Worm (Caenorhabditis elegans) whole organism, late embryonic: ENCODE results near the gene srj-25.

ENCODE experiments used
- C08G9.2 ChIP-seq: sonication (generic microtip); optimal IDR thresholded peaks from 2 replicates; lab custom pipeline; 2016; ENCODE audit warnings: mild to moderate bottlenecking, missing genetic modification characterization, moderate library complexity, missing compliant biosample characterization
- F13H6.1 ChIP-seq: sonication (generic microtip); optimal IDR thresholded peaks from 2 replicates; lab custom pipeline; 2016; ENCODE audit warnings: missing genetic modification characterization, missing compliant biosample characterization
- ceh-14 ChIP-seq: sonication (generic microtip); optimal IDR thresholded peaks from 2 replicates; lab custom pipeline; 2016; ENCODE audit warnings: missing genotype, missing genetic modification characterization, missing compliant biosample characterization
- ceh-18 ChIP-seq: sonication (generic microtip); optimal IDR thresholded peaks from 2 replicates; lab custom pipeline; 2016; ENCODE audit warnings: missing genetic modification characterization, missing compliant biosample characterization
- ceh-19 ChIP-seq: fragments of 200-800 bp; sonication (Bioruptor generic); optimal IDR thresholded peaks from 2 replicates; lab custom pipeline; 2018; ENCODE audit warnings: mild to moderate bottlenecking, missing genetic modification characterization, missing compliant biosample characterization
- ceh-2 ChIP-seq: sonication (generic microtip); optimal IDR thresholded peaks from 2 replicates; lab custom pipeline; 2016; ENCODE audit warnings: missing genotype, missing genetic modification characterization, missing compliant biosample characterization
- ceh-22 ChIP-seq: sonication (generic microtip); optimal IDR thresholded peaks from 2 replicates; lab custom pipeline; 2017; ENCODE audit warnings: missing biosample characterization, missing genetic modification characterization
- ceh-24 ChIP-seq: sonication (generic microtip); optimal IDR thresholded peaks from 2 replicates; lab custom pipeline; 2016; ENCODE audit warnings: mild to moderate bottlenecking, missing genetic modification characterization, missing compliant biosample characterization
- ceh-30 ChIP-seq: fragments of 150-350 bp; optimal IDR thresholded peaks from 2 replicates; lab custom pipeline; 2014; ENCODE audit warnings: missing biosample characterization, missing genetic modification characterization
- ceh-31 ChIP-seq: sonication (generic microtip); optimal IDR thresholded peaks from 2 replicates; lab custom pipeline; 2016; ENCODE audit warnings: missing genetic modification characterization, missing compliant biosample characterization
- ceh-34 ChIP-seq: sonication (generic microtip); optimal IDR thresholded peaks from 2 replicates; lab custom pipeline; 2016; ENCODE audit warnings: mild to moderate bottlenecking, missing genetic modification characterization, missing compliant biosample characterization
- ceh-48 ChIP-seq: sonication (generic microtip); optimal IDR thresholded peaks from 2 replicates; lab custom pipeline; 2016; ENCODE audit warnings: missing genetic modification characterization, inconsistent platforms, missing compliant biosample characterization
- ceh-6 ChIP-seq: fragments of 200-800 bp; sonication (Bioruptor generic); optimal IDR thresholded peaks from 2 replicates; lab custom pipeline; 2018; ENCODE audit warnings: mild to moderate bottlenecking, missing genetic modification characterization, missing compliant biosample characterization
- che-1 ChIP-seq: sonication (generic microtip); optimal IDR thresholded peaks from 2 replicates; lab custom pipeline; 2016; ENCODE audit warnings: mild to moderate bottlenecking, missing genetic modification characterization, missing compliant biosample characterization
- dmd-4 ChIP-seq: sonication (generic microtip); optimal IDR thresholded peaks from 2 replicates; lab custom pipeline; 2016; ENCODE audit warnings: borderline replicate concordance, missing genetic modification characterization, missing compliant biosample characterization
- dve-1 ChIP-seq: sonication (generic microtip); optimal IDR thresholded peaks from 2 replicates; lab custom pipeline; 2017; ENCODE audit warnings: antibody characterized with exemption, mild to moderate bottlenecking, missing genetic modification characterization, missing compliant biosample characterization
- elt-2 ChIP-seq: sonication (generic microtip); optimal IDR thresholded peaks from 2 replicates; lab custom pipeline; 2016; ENCODE audit warnings: missing genetic modification reagents, missing genetic modification characterization, missing compliant biosample characterization
- elt-4 ChIP-seq: sonication (generic microtip); optimal IDR thresholded peaks from 2 replicates; lab custom pipeline; 2016; ENCODE audit warnings: missing genetic modification characterization, missing compliant biosample characterization
- fkh-10 ChIP-seq: fragments of 150-350 bp; optimal IDR thresholded peaks from 2 replicates; lab custom pipeline; 2014; ENCODE audit warnings: missing biosample characterization, missing genetic modification reagents, missing genetic modification characterization
- hlh-30 ChIP-seq: sonication (generic microtip); optimal IDR thresholded peaks from 2 replicates; lab custom pipeline; 2017; ENCODE audit warnings: antibody characterized with exemption, missing genetic modification characterization, missing compliant biosample characterization; ENCODE audit not compliant: insufficient read depth
- hlh-6 ChIP-seq: sonication (generic microtip); optimal IDR thresholded peaks from 2 replicates; lab custom pipeline; 2016; ENCODE audit warnings: missing genotype, missing genetic modification characterization, missing compliant biosample characterization
- hlh-8 ChIP-seq: sonication (generic microtip); optimal IDR thresholded peaks from 2 replicates; lab custom pipeline; 2016; ENCODE audit warnings: missing genotype, missing genetic modification characterization, missing compliant biosample characterization
- lim-6 ChIP-seq: sonication (generic microtip); optimal IDR thresholded peaks from 2 replicates; lab custom pipeline; 2016; ENCODE audit warnings: missing genetic modification characterization, missing compliant biosample characterization
- lin-11 ChIP-seq: fragments of 200-800 bp; sonication (Bioruptor generic); optimal IDR thresholded peaks from 2 replicates; lab custom pipeline; 2018; ENCODE audit warnings: mild to moderate bottlenecking, missing genetic modification characterization, missing compliant biosample characterization
- mec-3 ChIP-seq: sonication (generic microtip); optimal IDR thresholded peaks from 2 replicates; lab custom pipeline; 2016; ENCODE audit warnings: borderline replicate concordance, missing genetic modification characterization, missing compliant biosample characterization
- nfya-1 ChIP-seq: sonication (generic microtip); optimal IDR thresholded peaks from 2 replicates; lab custom pipeline; 2017; ENCODE audit warnings: missing genetic modification characterization, mild to moderate bottlenecking, missing compliant biosample characterization, antibody characterized with exemption, moderate library complexity
- nhr-11 ChIP-seq: fragments of 150-350 bp; optimal IDR thresholded peaks from 2 replicates; lab custom pipeline; 2014; ENCODE audit warnings: missing biosample characterization, missing genetic modification characterization
- npax-4 ChIP-seq: sonication (generic microtip); optimal IDR thresholded peaks from 2 replicates; lab custom pipeline; 2016; ENCODE audit warnings: missing genetic modification characterization, missing compliant biosample characterization
- pag-3 ChIP-seq: sonication (generic microtip); optimal IDR thresholded peaks from 2 replicates; lab custom pipeline; 2016; ENCODE audit warnings: missing compliant biosample characterization, missing genetic modification characterization, borderline replicate concordance
- pat-9 ChIP-seq: fragments of 200-800 bp; sonication (Bioruptor generic); optimal IDR thresholded peaks from 2 replicates; lab custom pipeline; 2018; ENCODE audit warnings: mild to moderate bottlenecking, missing genetic modification characterization, moderate library complexity, missing compliant biosample characterization
- pax-1 ChIP-seq: fragments of 150-350 bp; optimal IDR thresholded peaks from 2 replicates; lab custom pipeline; 2014; ENCODE audit warnings: missing biosample characterization, missing genetic modification characterization
- pha-2 ChIP-seq: sonication (generic microtip); optimal IDR thresholded peaks from 2 replicates; lab custom pipeline; 2017; ENCODE audit warnings: mild to moderate bottlenecking, missing genetic modification characterization, missing compliant biosample characterization
- pha-4 ChIP-seq: fragments of 150-350 bp; optimal IDR thresholded peaks from 2 replicates; lab custom pipeline; 2018; ENCODE audit warnings: missing biosample characterization, missing genetic modification reagents, missing genetic modification characterization
- pqm-1 ChIP-seq: sonication (generic microtip); optimal IDR thresholded peaks from 2 replicates; lab custom pipeline; 2016; ENCODE audit warnings: missing genetic modification characterization, missing compliant biosample characterization
- pros-1 ChIP-seq: fragments of 150-350 bp; optimal IDR thresholded peaks from 2 replicates; lab custom pipeline; 2014; ENCODE audit warnings: missing biosample characterization, missing genetic modification reagents, missing genetic modification characterization
- ref-2 ChIP-seq: sonication (generic microtip); optimal IDR thresholded peaks from 2 replicates; lab custom pipeline; 2016; ENCODE audit warnings: missing genetic modification characterization, missing compliant biosample characterization
- sox-4 ChIP-seq: sonication (generic microtip); optimal IDR thresholded peaks from 2 replicates; lab custom pipeline; 2017; ENCODE audit warnings: mild to moderate bottlenecking, missing genetic modification characterization, inconsistent platforms, missing compliant biosample characterization
- syd-9 ChIP-seq: sonication (generic microtip); optimal IDR thresholded peaks from 2 replicates; lab custom pipeline; 2016; ENCODE audit warnings: mild to moderate bottlenecking, missing genetic modification characterization, moderate library complexity, missing compliant biosample characterization
- tbx-7 ChIP-seq: sonication (generic microtip); optimal IDR thresholded peaks from 2 replicates; lab custom pipeline; 2016; ENCODE audit warnings: missing genotype, missing genetic modification characterization, missing compliant biosample characterization
- ttx-3 ChIP-seq: sonication (generic microtip); optimal IDR thresholded peaks from 2 replicates; lab custom pipeline; 2016; ENCODE audit warnings: missing genetic modification reagents, missing genetic modification characterization, missing compliant biosample characterization
- unc-42 ChIP-seq: sonication (generic microtip); optimal IDR thresholded peaks from 2 replicates; lab custom pipeline; 2016; ENCODE audit warnings: missing genotype, missing genetic modification characterization, missing compliant biosample characterization
- unc-55 ChIP-seq: sonication (generic microtip); optimal IDR thresholded peaks from 2 replicates; lab custom pipeline; 2017; ENCODE audit warnings: missing biosample characterization, missing genetic modification reagents, missing genetic modification characterization

srj-25 gene

ce11 chrV:773256-773655 lies 37.2 kb upstream of the srj-25 start, which contains the start of gene sti-1 (continued):
- no peak for TF ChIP-seq hlh-8 (tag; lab: Kevin White, UChicago)
- no peak for TF ChIP-seq pat-9 (tag; lab: Kevin White, UChicago)
- no peak for TF ChIP-seq pha-4 (tag; lab: Kevin White, UChicago)
- no peak for TF ChIP-seq F13H6.1 (tag; lab: Kevin White, UChicago)
- TF ChIP-seq pax-1 (tag; lab: Kevin White, UChicago), result peak; percentile 24
- TF ChIP-seq ttx-3, result no peak
- no peak for TF ChIP-seq lin-11 (tag; lab: Kevin White, UChicago)
- TF ChIP-seq ceh-48, result peak; percentile 10
- TF ChIP-seq npax-4, result no peak
- peak; percentile 83 for TF ChIP-seq nfya-1 (tag; lab: Kevin White, UChicago)
- no peak for TF ChIP-seq elt-4
- TF ChIP-seq pag-3 (tag; lab: Kevin White, UChicago), result no peak
- peak; percentile 61 for TF ChIP-seq ceh-31

DNA sequence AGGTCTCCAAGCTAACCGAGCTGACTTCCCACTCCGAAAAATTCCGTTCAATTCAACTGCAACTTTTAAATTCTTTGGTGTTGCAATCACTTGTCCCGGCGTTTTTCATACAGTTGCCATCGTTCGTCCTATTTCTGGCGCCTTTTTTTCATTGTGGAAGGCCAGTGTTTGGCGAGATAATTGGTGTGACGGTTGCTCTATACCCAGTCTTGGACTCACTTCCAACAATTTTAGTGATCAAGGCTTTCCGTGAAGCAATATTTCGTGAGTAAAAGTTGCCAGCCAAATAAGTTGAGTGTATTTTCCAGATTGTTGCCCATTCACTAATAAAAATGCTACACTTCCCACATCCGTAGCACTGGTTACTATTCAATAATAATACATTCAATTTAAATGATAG lies 36.1 kb upstream of the srj-25 start:
- TF ChIP-seq pros-1 (tag; lab: Kevin White, UChicago) (no peak), ceh-2 (tag; lab: Kevin White, UChicago) (no peak)
- TF ChIP-seq, all 69 proteins: peak for 0

DNA sequence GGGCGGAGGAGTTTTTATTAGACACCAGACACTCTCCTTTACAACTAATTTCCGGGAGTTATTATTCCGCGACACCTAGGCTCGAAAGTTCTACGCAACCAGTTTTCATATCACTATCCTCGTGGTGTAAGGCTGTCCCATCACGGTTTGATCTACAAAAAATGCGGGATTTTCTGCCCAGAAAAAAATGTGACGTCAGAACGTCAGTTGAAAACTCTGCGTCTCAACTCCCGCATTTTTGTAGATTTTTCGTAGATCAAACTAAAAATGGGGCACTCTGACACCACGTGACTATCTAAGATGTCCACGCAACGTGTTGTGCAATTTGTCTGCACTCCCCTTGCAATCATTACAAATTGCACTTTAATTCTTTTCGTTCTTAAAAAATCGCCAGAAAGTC lies 28.7 kb upstream of the srj-25 start, which contains the start of gene str-238:
str-238 (plus strand) TSS at position 301 of the 400 bp plus-strand sequence.
- no peak for TF ChIP-seq ceh-22
- TF ChIP-seq hlh-30 (tag; lab: Kevin White, UChicago), result peak; percentile 22
- TF ChIP-seq, all 69 proteins: peak for 1

DNA sequence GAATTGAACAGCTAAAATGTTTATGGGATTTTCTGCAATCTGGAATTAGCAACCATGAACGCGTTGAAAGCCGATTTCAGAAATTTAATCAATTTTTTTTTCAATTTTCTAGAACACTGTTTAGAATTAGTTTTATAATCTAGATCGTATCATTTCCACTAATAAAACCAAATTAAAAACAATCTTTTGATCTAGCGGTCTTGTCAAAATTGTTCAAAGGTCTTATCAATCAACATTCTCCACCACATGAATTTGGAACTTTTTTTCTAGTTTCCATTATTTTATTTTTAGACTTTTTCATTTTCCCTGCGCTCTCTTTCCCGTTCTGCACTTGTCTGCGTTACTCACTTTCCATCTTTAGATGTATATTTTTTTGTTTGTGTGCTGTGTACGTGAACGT lies 26.3 kb upstream of the srj-25 start, which contains the start of gene srp-2:
srp-2 (plus strand) TSS at position 301 of the 400 bp plus-strand sequence.
- no peak for TF ChIP-seq pat-9 (tag; lab: Kevin White, UChicago)
- no peak for TF ChIP-seq F13H6.1 (tag; lab: Kevin White, UChicago)
- no peak for TF ChIP-seq ceh-6 (GFP tag; lab: Kevin White, UChicago)
- TF ChIP-seq ref-2 (tag; lab: Kevin White, UChicago), result no peak
- TF ChIP-seq nfya-1 (tag; lab: Kevin White, UChicago), result no peak
- no peak for TF ChIP-seq lim-6
- TF ChIP-seq elt-4, result no peak
- no peak for TF ChIP-seq elt-2 (tag; lab: Kevin White, UChicago)
- TF ChIP-seq pax-1 (tag; lab: Kevin White, UChicago), result no peak
- no peak for TF ChIP-seq ceh-30 (tag; lab: Kevin White, UChicago)
- TF ChIP-seq hlh-30 (tag; lab: Kevin White, UChicago), result no peak
- TF ChIP-seq unc-55 (GFP tag; lab: Kevin White, UChicago), result no peak
- TF ChIP-seq ceh-34, result no peak
- TF ChIP-seq tbx-7 (tag; lab: Kevin White, UChicago), result no peak

DNA sequence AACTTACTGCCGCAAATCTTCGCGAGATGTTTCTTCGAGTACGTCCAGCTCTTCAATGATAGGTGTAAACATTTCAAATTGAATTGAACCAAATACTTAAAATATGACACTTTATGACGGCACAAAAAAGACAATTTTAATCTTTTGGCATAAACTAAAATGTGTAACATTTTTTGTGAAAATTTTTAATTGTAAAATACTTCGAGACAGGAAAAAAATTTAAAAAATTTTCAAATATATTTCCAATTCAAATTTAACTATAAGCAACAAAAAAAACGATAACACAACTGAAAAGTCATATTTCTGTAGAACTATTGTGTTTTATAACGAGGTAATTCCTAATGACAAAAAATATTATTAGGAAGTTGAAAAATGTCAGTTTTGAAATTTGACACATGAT lies 25.8 kb upstream of the srj-25 start, which contains the start of gene C05E4.12:
C05E4.12 (minus strand) TSS at position 101 of the 400 bp plus-strand sequence.
- no peak for TF ChIP-seq npax-4
- no peak for TF ChIP-seq C08G9.2 (tag; lab: Kevin White, UChicago)
- no peak for TF ChIP-seq pros-1 (tag; lab: Kevin White, UChicago)
- TF ChIP-seq elt-4, result no peak
- no peak for TF ChIP-seq ceh-18 (tag; lab: Kevin White, UChicago)
- no peak for TF ChIP-seq pha-2
- no peak for TF ChIP-seq ceh-14
- no peak for TF ChIP-seq elt-2 (tag; lab: Kevin White, UChicago)
- no peak for TF ChIP-seq ceh-2 (tag; lab: Kevin White, UChicago)
- TF ChIP-seq, all 69 proteins: peak for 0

- TF ChIP-seq mec-3 (tag; lab: Kevin White, UChicago) (no peak), ceh-30 (tag; lab: Kevin White, UChicago) (no peak), dmd-4 (tag; lab: Kevin White, UChicago) (no peak), unc-42 (tag; lab: Kevin White, UChicago) (no peak), sox-4 (tag; lab: Kevin White, UChicago) (no peak), hlh-6 (tag; lab: Kevin White, UChicago) (no peak), nhr-11 (tag; lab: Kevin White, UChicago) (no peak), ceh-19 (no peak), syd-9 (tag; lab: Kevin White, UChicago) (no peak), pqm-1 (tag; lab: Kevin White, UChicago) (no peak), pha-2 (no peak), fkh-10 (GFP tag; lab: Kevin White, UChicago) (no peak), ttx-3 (no peak), ceh-24 (tag; lab: Kevin White, UChicago) (no peak), che-1 (tag; lab: Kevin White, UChicago) (no peak), dve-1 (tag; lab: Kevin White, UChicago) (no peak), nfya-1 (tag; lab: Kevin White, UChicago) (no peak), unc-55 (GFP tag; lab: Kevin White, UChicago) (no peak), ceh-14 (no peak)
Measured at ce11 chrV:761235-761634, 25.2 kb upstream of the srj-25 start, which contains the start of gene C05E4.15. TSS of gene C05E4.15 (minus strand) at chrV:761335.
